Worm (Caenorhabditis elegans) whole organism, L3 larva: ENCODE data around the gene F35B3.3.

ENCODE experiments used
- aly-2 ChIP-seq: fragments of 150-350 bp; optimal IDR thresholded peaks from 2 replicates; lab custom pipeline; 2014; ENCODE audit warnings: missing biosample characterization, missing genetic modification characterization
- ceh-82 ChIP-seq: fragments of 150-350 bp; optimal IDR thresholded peaks from 2 replicates; lab custom pipeline; 2014; ENCODE audit warnings: missing biosample characterization, missing genetic modification characterization
- eor-1 ChIP-seq, 2 experiments: fragments of 150-350 bp; optimal IDR thresholded peaks; 2 replicates each; lab custom pipeline; 2014 to 2018; ENCODE audit warnings: missing biosample characterization in 2 of 2, missing genetic modification characterization in 2 of 2
- hmg-11 ChIP-seq: sonication (generic microtip); optimal IDR thresholded peaks from 2 replicates; lab custom pipeline; 2016; ENCODE audit warnings: missing genetic modification characterization, missing compliant biosample characterization
- lin-39 ChIP-seq: fragments of 150-350 bp; optimal IDR thresholded peaks from 2 replicates; lab custom pipeline; 2018; ENCODE audit warnings: missing biosample characterization, missing genetic modification reagents, missing genetic modification characterization
- mdl-1 ChIP-seq: fragments of 150-350 bp; optimal IDR thresholded peaks from 2 replicates; lab custom pipeline; 2014; ENCODE audit warnings: missing biosample characterization, missing genetic modification characterization
- nfya-1 ChIP-seq: sonication (generic microtip); optimal IDR thresholded peaks from 2 replicates; lab custom pipeline; 2017; ENCODE audit warnings: missing genetic modification characterization, mild to moderate bottlenecking, missing compliant biosample characterization, antibody characterized with exemption, moderate library complexity; ENCODE audit not compliant: insufficient read depth
- nhr-28 ChIP-seq: fragments of 150-350 bp; optimal IDR thresholded peaks from 2 replicates; lab custom pipeline; 2014; ENCODE audit warnings: missing biosample characterization, missing genetic modification characterization
- pha-4 ChIP-seq: fragments of 150-350 bp; optimal IDR thresholded peaks from 2 replicates; lab custom pipeline; 2014; ENCODE audit warnings: missing biosample characterization, missing genetic modification reagents, missing genetic modification characterization
- snpc-4 ChIP-seq: fragments of 150-350 bp; optimal IDR thresholded peaks from 2 replicates; lab custom pipeline; 2014; ENCODE audit warnings: missing biosample characterization, missing genetic modification characterization
- unc-39 ChIP-seq: sonication (generic microtip); optimal IDR thresholded peaks from 4 replicates; lab custom pipeline; 2017; ENCODE audit warnings: missing biosample characterization, missing genetic modification characterization
- unc-62 ChIP-seq: fragments of 150-350 bp; sonication (generic microtip); optimal IDR thresholded peaks from 4 replicates; lab custom pipeline; 2014; ENCODE audit warnings: missing biosample characterization, missing genetic modification reagents, missing genetic modification characterization

DNA sequence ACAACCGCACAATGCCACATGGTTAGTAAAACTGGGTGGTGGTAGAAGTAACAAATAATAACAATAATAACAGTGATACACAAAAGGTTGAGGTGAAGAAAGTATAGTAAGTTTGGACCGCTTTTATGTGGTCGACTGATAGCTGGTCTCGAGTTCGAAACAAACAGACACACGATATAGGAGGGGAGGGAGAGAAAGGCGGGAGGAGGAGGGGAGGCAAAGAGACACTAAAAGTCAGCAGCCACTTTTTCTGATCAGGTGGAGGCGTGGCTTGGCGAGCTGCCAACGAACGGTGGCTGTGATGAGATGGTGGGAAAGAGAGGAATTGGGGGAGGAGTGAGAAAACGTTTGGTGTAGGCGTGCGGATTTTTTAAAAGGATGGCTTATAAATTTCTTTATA lies 45.1 kb downstream of the F35B3.3 start:
- TF ChIP-seq lin-39 (tag; lab: Kevin White, UChicago): no peak
- no peak for TF ChIP-seq eor-1 (tag; optimal IDR thresholded peaks at IDR 0.05; lab: Kevin White, UChicago)
- TF ChIP-seq mdl-1 (tag; lab: Kevin White, UChicago): no peak
- TF ChIP-seq nhr-28 (tag; lab: Kevin White, UChicago): no peak
- TF ChIP-seq unc-39 (tag; lab: Kevin White, UChicago): no peak
- no peak for TF ChIP-seq aly-2 (tag; lab: Kevin White, UChicago)
- TF ChIP-seq pha-4 (tag; lab: Kevin White, UChicago): peak; percentile 39
- TF ChIP-seq unc-62 (GFP tag; lab: Kevin White, UChicago): no peak
- no peak for TF ChIP-seq nfya-1 (tag; lab: Kevin White, UChicago)
- no peak for TF ChIP-seq hmg-11 (tag; lab: Kevin White, UChicago)
- TF ChIP-seq snpc-4 (tag; lab: Kevin White, UChicago): no peak
- no peak for TF ChIP-seq ceh-82
